Worm (Caenorhabditis elegans) whole organism, L4 larva: Measurements from ENCODE around the gene npr-27.

Experiments
- F26F4.8 ChIP-seq: fragments of 200-800 bp; sonication (Bioruptor generic); conservative IDR thresholded peaks from 2 replicates; pipeline ENCODE4 v1.3.6; 2022; ENCODE audit warnings: missing genetic modification characterization, missing compliant biosample characterization
- F37D6.2 ChIP-seq: sonication (generic microtip); optimal IDR thresholded peaks from 2 replicates; lab custom pipeline; 2016; ENCODE audit warnings: mild to moderate bottlenecking, missing genetic modification characterization, missing compliant biosample characterization
- T26A8.4 ChIP-seq: fragments of 200-800 bp; sonication (Bioruptor generic); IDR thresholded peaks from 2 replicates; pipeline ENCODE4 v1.3.6; 2022; ENCODE audit warnings: missing genetic modification characterization, missing compliant biosample characterization
- Y105C5A.15 ChIP-seq: fragments of 200-800 bp; sonication (Bioruptor generic); IDR thresholded peaks from 2 replicates; pipeline ENCODE4 v1.3.6; 2022; ENCODE audit warnings: missing genetic modification characterization, missing compliant biosample characterization
- Y48G9A.11 ChIP-seq: fragments of 200-800 bp; sonication (Bioruptor generic); IDR thresholded peaks from 2 replicates; pipeline ENCODE4 v1.3.6; 2022; ENCODE audit warnings: missing genetic modification reagents, missing genetic modification characterization, missing compliant biosample characterization
- Y75B8A.6 ChIP-seq: fragments of 200-800 bp; sonication (Bioruptor generic); IDR thresholded peaks from 2 replicates; pipeline ENCODE4 v1.3.6; 2022; ENCODE audit warnings: missing genetic modification reagents, missing genetic modification characterization, missing compliant biosample characterization
- ZK546.5 ChIP-seq, 2 experiments: sonication (generic microtip); optimal IDR thresholded peaks; 2 replicates each; lab custom pipeline; 2017; ENCODE audit warnings: missing biosample characterization in 2 of 2, missing genetic modification characterization in 2 of 2
- aha-1 ChIP-seq: fragments of 150-350 bp; peaks from one replicate; lab custom pipeline; 2014; ENCODE audit warnings: missing biosample characterization, missing genetic modification characterization
- aly-2 ChIP-seq: sonication (generic microtip); optimal IDR thresholded peaks from 2 replicates; lab custom pipeline; 2018; ENCODE audit warnings: missing biosample characterization, missing genetic modification characterization
- ama-1 ChIP-seq: fragments of 150-350 bp; optimal IDR thresholded peaks from 2 replicates; lab custom pipeline; 2014; ENCODE audit warnings: inconsistent platforms, mixed read lengths
- attf-4 ChIP-seq: sonication (generic microtip); optimal IDR thresholded peaks from 3 replicates; lab custom pipeline; 2017; ENCODE audit warnings: missing biosample characterization, missing genetic modification characterization
- ceh-28 ChIP-seq: fragments of 150-350 bp; optimal IDR thresholded peaks from 2 replicates; lab custom pipeline; 2014; ENCODE audit warnings: missing biosample characterization, missing genetic modification reagents, missing genetic modification characterization
- ceh-32 ChIP-seq: sonication (generic microtip); optimal IDR thresholded peaks from 2 replicates; lab custom pipeline; 2016; ENCODE audit warnings: mild to moderate bottlenecking, missing genetic modification characterization, missing compliant biosample characterization; ENCODE audit not compliant: poor library complexity
- cey-2 ChIP-seq: sonication (generic microtip); optimal IDR thresholded peaks from 3 replicates; lab custom pipeline; 2017; ENCODE audit warnings: missing genetic modification characterization, mild to moderate bottlenecking, missing compliant biosample characterization, antibody characterized with exemption, borderline replicate concordance; ENCODE audit not compliant: insufficient read depth
- daf-12 ChIP-seq: fragments of 150-350 bp; optimal IDR thresholded peaks from 2 replicates; lab custom pipeline; 2014; ENCODE audit warnings: missing biosample characterization, missing genetic modification reagents, missing genetic modification characterization
- daf-16 ChIP-seq, 3 experiments: sonication (generic microtip); optimal IDR thresholded peaks; 2 replicates each; lab custom pipeline; 2016 to 2017; ENCODE audit warnings: missing genetic modification characterization in 3 of 3, missing genetic modification reagents in 3 of 3, mild to moderate bottlenecking in 2 of 3, missing compliant biosample characterization in 2 of 3, missing biosample characterization in 1 of 3, moderate library complexity in 1 of 3
- daf-19 ChIP-seq: fragments of 200-800 bp; sonication (Bioruptor generic); conservative IDR thresholded peaks from 2 replicates; pipeline ENCODE4 v1.3.6; 2022; ENCODE audit warnings: missing genetic modification characterization, missing compliant biosample characterization
- dmd-9 ChIP-seq: fragments of 200-800 bp; sonication (Bioruptor generic); IDR thresholded peaks from 2 replicates; pipeline ENCODE4 v1.3.6; 2022; ENCODE audit warnings: missing genetic modification reagents, missing genetic modification characterization, missing compliant biosample characterization
- duxl-1 ChIP-seq: sonication (generic microtip); optimal IDR thresholded peaks from 2 replicates; lab custom pipeline; 2016; ENCODE audit warnings: mild to moderate bottlenecking, missing genetic modification characterization, moderate library complexity, missing compliant biosample characterization; ENCODE audit not compliant: poor library complexity
- dve-1 ChIP-seq: sonication (generic microtip); optimal IDR thresholded peaks from 2 replicates; lab custom pipeline; 2017; ENCODE audit warnings: antibody characterized with exemption, mild to moderate bottlenecking, missing genetic modification characterization, missing compliant biosample characterization; ENCODE audit not compliant: insufficient read depth
- egl-27 ChIP-seq: sonication (generic microtip); optimal IDR thresholded peaks from 3 replicates; lab custom pipeline; 2017; ENCODE audit warnings: missing biosample characterization, missing genetic modification reagents, missing genetic modification characterization
- egl-43 ChIP-seq: fragments of 200-800 bp; sonication (Bioruptor generic); IDR thresholded peaks from 2 replicates; pipeline ENCODE4 v1.3.6; 2022; ENCODE audit warnings: missing genetic modification reagents, missing genetic modification characterization, missing compliant biosample characterization
- gei-8 ChIP-seq: fragments of 200-800 bp; sonication (Bioruptor generic); optimal IDR thresholded peaks from 2 replicates; lab custom pipeline; 2018; ENCODE audit warnings: mild to moderate bottlenecking, missing genetic modification characterization, missing compliant biosample characterization
- hlh-11 ChIP-seq: fragments of 200-800 bp; sonication (Bioruptor generic); optimal IDR thresholded peaks from 2 replicates; lab custom pipeline; 2018; ENCODE audit warnings: mild to moderate bottlenecking, missing genetic modification characterization, missing compliant biosample characterization
- hlh-30 ChIP-seq: sonication (generic microtip); optimal IDR thresholded peaks from 2 replicates; lab custom pipeline; 2017; ENCODE audit warnings: antibody characterized with exemption, mild to moderate bottlenecking, missing genetic modification characterization, missing compliant biosample characterization; ENCODE audit not compliant: insufficient read depth
- lin-1 ChIP-seq: fragments of 200-800 bp; sonication (Bioruptor generic); IDR thresholded peaks from 2 replicates; pipeline ENCODE4 v1.3.6; 2022; ENCODE audit warnings: missing genetic modification reagents, missing genetic modification characterization, missing compliant biosample characterization
- lin-13 ChIP-seq: fragments of 150-350 bp; optimal IDR thresholded peaks from 2 replicates; lab custom pipeline; 2014; ENCODE audit warnings: missing biosample characterization, missing genetic modification reagents, missing genetic modification characterization
- lin-15B ChIP-seq: fragments of 150-350 bp; sonication (generic microtip); optimal IDR thresholded peaks from 3 replicates; lab custom pipeline; 2014; ENCODE audit warnings: missing biosample characterization, missing genetic modification characterization
- lin-29 ChIP-seq: fragments of 200-800 bp; sonication (Bioruptor generic); IDR thresholded peaks from 2 replicates; pipeline ENCODE4 v1.3.6; 2022; ENCODE audit warnings: missing genetic modification reagents, missing genetic modification characterization, missing compliant biosample characterization
- lin-38 ChIP-seq: fragments of 200-800 bp; sonication (Bioruptor generic); IDR thresholded peaks from 2 replicates; pipeline ENCODE4 v1.3.6; 2022; ENCODE audit warnings: missing genetic modification reagents, missing genetic modification characterization, missing compliant biosample characterization
- lsy-2 ChIP-seq, 2 experiments: fragments of 150-350 bp in 1 of 2; sonication (generic microtip) in 1 of 2; optimal IDR thresholded peaks; 2 replicates each; lab custom pipeline; 2014 to 2017; ENCODE audit warnings: missing biosample characterization in 2 of 2, missing genetic modification characterization in 2 of 2
- madf-5 ChIP-seq, 2 experiments: fragments of 200-800 bp; sonication (Bioruptor generic); IDR thresholded peaks; 2 replicates each; pipeline ENCODE4 v1.3.6; 2022; ENCODE audit warnings: missing compliant biosample characterization in 2 of 2, missing genetic modification characterization in 2 of 2
- madf-9 ChIP-seq: fragments of 200-800 bp; sonication (Bioruptor generic); conservative IDR thresholded peaks from 2 replicates; pipeline ENCODE4 v1.3.6; 2022; ENCODE audit warnings: missing genetic modification reagents, missing genetic modification characterization, missing compliant biosample characterization
- mep-1 ChIP-seq: fragments of 150-350 bp; sonication (generic microtip); optimal IDR thresholded peaks from 3 replicates; lab custom pipeline; 2014; ENCODE audit warnings: missing biosample characterization, missing genetic modification characterization
- nhr-102 ChIP-seq: sonication (generic microtip); optimal IDR thresholded peaks from 2 replicates; lab custom pipeline; 2016; ENCODE audit warnings: mild to moderate bottlenecking, missing genetic modification characterization, moderate library complexity, missing compliant biosample characterization
- nhr-11 ChIP-seq: fragments of 150-350 bp; optimal IDR thresholded peaks from 2 replicates; lab custom pipeline; 2014; ENCODE audit warnings: missing biosample characterization, missing genetic modification characterization
- nhr-28 ChIP-seq: fragments of 150-350 bp; optimal IDR thresholded peaks from 2 replicates; lab custom pipeline; 2014; ENCODE audit warnings: missing biosample characterization, missing genetic modification characterization
- nhr-42 ChIP-seq: fragments of 200-800 bp; sonication (Bioruptor generic); IDR thresholded peaks from 2 replicates; pipeline ENCODE4 v1.3.6; 2022; ENCODE audit warnings: missing genetic modification characterization, missing compliant biosample characterization
- php-3 ChIP-seq: fragments of 200-800 bp; sonication (Bioruptor generic); IDR thresholded peaks from 2 replicates; pipeline ENCODE4 v1.3.6; 2022; ENCODE audit warnings: missing genetic modification reagents, missing genetic modification characterization, missing compliant biosample characterization
- pqm-1 ChIP-seq: sonication (generic microtip); optimal IDR thresholded peaks from 2 replicates; lab custom pipeline; 2017; ENCODE audit warnings: missing biosample characterization, missing genetic modification characterization
- sdz-12 ChIP-seq: fragments of 200-800 bp; sonication (Bioruptor generic); optimal IDR thresholded peaks from 2 replicates; lab custom pipeline; 2018; ENCODE audit warnings: mild to moderate bottlenecking, missing genetic modification characterization, missing compliant biosample characterization
- snpc-4 ChIP-seq: fragments of 150-350 bp; optimal IDR thresholded peaks from 2 replicates; lab custom pipeline; 2014; ENCODE audit warnings: missing biosample characterization, missing genetic modification characterization
- spr-1 ChIP-seq: sonication (generic microtip); optimal IDR thresholded peaks from 2 replicates; lab custom pipeline; 2016; ENCODE audit warnings: mild to moderate bottlenecking, missing genetic modification characterization, missing compliant biosample characterization
- tag-97 ChIP-seq: fragments of 200-800 bp; sonication (Bioruptor generic); IDR thresholded peaks from 2 replicates; pipeline ENCODE4 v1.3.6; 2022; ENCODE audit warnings: missing genetic modification characterization, missing compliant biosample characterization
- unc-62 ChIP-seq, 3 experiments: fragments of 150-350 bp in 1 of 3; sonication (generic microtip); optimal IDR thresholded peaks in 2 of 3; peaks in 1 of 3; 1 replicate in 1 of 3; 2 replicates in 2 of 3; lab custom pipeline; 2014 to 2017; ENCODE audit warnings: missing biosample characterization in 3 of 3, missing genetic modification characterization in 3 of 3, missing genetic modification reagents in 3 of 3, missing genotype in 1 of 3
- vab-7 ChIP-seq: fragments of 200-800 bp; sonication (Bioruptor generic); IDR thresholded peaks from 2 replicates; pipeline ENCODE4 v1.3.6; 2022; ENCODE audit warnings: missing genetic modification reagents, missing genetic modification characterization, missing compliant biosample characterization
- zfp-2 ChIP-seq: sonication (generic microtip); optimal IDR thresholded peaks from 2 replicates; lab custom pipeline; 2016; ENCODE audit warnings: mild to moderate bottlenecking, missing genetic modification characterization, missing compliant biosample characterization
- zip-2 ChIP-seq: fragments of 150-350 bp; optimal IDR thresholded peaks from 2 replicates; lab custom pipeline; 2014; ENCODE audit warnings: missing biosample characterization, missing genetic modification characterization
- ztf-11 ChIP-seq: fragments of 150-350 bp; optimal IDR thresholded peaks from 2 replicates; lab custom pipeline; 2014; ENCODE audit warnings: missing biosample characterization, missing genetic modification characterization

Gene npr-27

DNA sequence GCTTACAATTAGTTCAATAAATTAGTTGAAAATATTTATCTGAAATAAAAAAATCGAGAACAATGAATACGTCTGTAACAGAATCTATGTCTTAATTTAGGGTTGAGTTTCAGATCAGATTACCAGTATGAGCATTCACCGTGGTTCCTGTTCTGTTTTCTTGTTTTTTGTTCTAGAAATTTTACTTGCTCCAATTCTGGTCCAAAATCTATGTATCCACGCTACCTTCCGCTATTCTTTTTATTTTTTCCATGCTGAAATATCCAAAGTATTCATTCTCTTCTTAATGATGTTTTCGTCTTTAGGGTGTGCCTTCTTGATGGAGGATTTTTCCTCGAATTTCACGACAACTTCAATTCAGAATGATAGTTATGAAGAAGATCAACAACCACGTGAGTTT lies at the start of gene npr-27:
Gene npr-27, plus strand, starts transcription at position 301 of the 400 bp plus-strand sequence.
- TF ChIP-seq mep-1 (tag; lab: Kevin White, UChicago) (no peak), lin-13 (no peak), Y75B8A.6 (GFP tag; lab: Robert Waterston, UW) (no peak), lin-1 (no peak), hlh-11 (tag; lab: Kevin White, UChicago) (no peak), zip-2 (tag; lab: Kevin White, UChicago) (no peak)
- TF ChIP-seq, all 104 proteins: peak for 0

DNA sequence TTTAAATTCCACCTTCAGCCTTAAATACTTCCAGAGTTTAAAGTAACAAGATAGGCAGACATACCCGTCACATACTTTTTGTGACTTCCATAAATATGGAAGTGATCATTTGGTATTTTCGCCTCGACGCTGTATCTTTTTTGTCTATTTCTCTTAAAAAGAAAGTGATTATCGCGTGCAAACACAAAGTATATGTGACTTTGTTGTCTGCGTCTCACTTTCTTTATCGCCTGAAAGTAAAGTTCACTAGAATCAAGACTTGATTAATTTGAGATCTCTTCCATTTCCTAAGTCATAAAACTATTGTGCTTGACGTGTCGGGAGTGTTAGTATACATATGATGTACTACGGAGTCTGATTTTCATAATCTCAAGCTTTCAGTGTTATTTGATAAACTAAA lies 47.2 kb upstream of the npr-27 start, which contains the start of gene C06E4.6:
Gene C06E4.6, minus strand, starts transcription at position 51 of the 400 bp plus-strand sequence.
- TF ChIP-seq zfp-2 (no peak), php-3 (no peak), nhr-28 (peak; percentile 96), ama-1 (lab: Kevin White, UChicago) (no peak), lin-29 (GFP tag; lab: Robert Waterston, UW) (no peak), hlh-30 (tag; lab: Kevin White, UChicago) (peak; percentile 62), nhr-102 (tag; lab: Kevin White, UChicago) (peak; percentile 92), egl-43 (no peak), sdz-12 (GFP tag; lab: Kevin White, UChicago) (no peak), dve-1 (no peak), nhr-11 (tag; lab: Kevin White, UChicago) (no peak), snpc-4 (tag; lab: Kevin White, UChicago) (no peak), dmd-9 (GFP tag; lab: Robert Waterston, UW) (no peak), spr-1 (tag; lab: Kevin White, UChicago) (no peak), daf-12 (no peak), lsy-2 (tag; optimal IDR thresholded peaks at IDR 0.05; lab: Kevin White, UChicago) (no peak), egl-27 (tag; lab: Kevin White, UChicago) (no peak), daf-16 (GFP tag; optimal IDR thresholded peaks at IDR 0.05; lab: Kevin White, UChicago) (no peak), daf-16 (tag; optimal IDR thresholded peaks at IDR 0.05; lab: Kevin White, UChicago) (peak; percentile 23), daf-19 (GFP tag; lab: Robert Waterston, UW) (no peak), ZK546.5 (tag; optimal IDR thresholded peaks at IDR 0.05; lab: Kevin White, UChicago) (no peak), T26A8.4 (GFP tag; lab: Robert Waterston, UW) (no peak), gei-8 (GFP tag; lab: Kevin White, UChicago) (no peak), vab-7 (GFP tag; lab: Robert Waterston, UW) (no peak), aha-1 (tag; lab: Kevin White, UChicago) (no peak), lin-13 (no peak), F37D6.2 (tag; lab: Kevin White, UChicago) (no peak), Y105C5A.15 (GFP tag; lab: Robert Waterston, UW) (no peak), unc-62 (GFP tag; optimal IDR thresholded peaks at IDR 0.05 in 1 of 2; lab: Kevin White, UChicago) (no peak), unc-62 (tag; optimal IDR thresholded peaks at IDR 0.05; lab: Kevin White, UChicago) (no peak), lin-1 (no peak), duxl-1 (tag; lab: Kevin White, UChicago) (no peak), attf-4 (tag; lab: Kevin White, UChicago) (no peak), zip-2 (tag; lab: Kevin White, UChicago) (no peak), cey-2 (tag; lab: Kevin White, UChicago) (no peak), madf-9 (GFP tag; lab: Robert Waterston, UW) (no peak), ceh-28 (no peak), tag-97 (no peak), lin-15B (tag; lab: Kevin White, UChicago) (no peak), pqm-1 (tag; lab: Kevin White, UChicago) (peak; percentile 43), aly-2 (tag; lab: Kevin White, UChicago) (no peak), Y48G9A.11 (no peak), F26F4.8 (GFP tag; lab: Robert Waterston, UW) (no peak), ceh-32 (tag; lab: Kevin White, UChicago) (no peak), madf-5 (GFP tag; IDR thresholded peaks at IDR 0.05; lab: Robert Waterston, UW) (no peak), nhr-42 (GFP tag; lab: Robert Waterston, UW) (no peak), ztf-11 (tag; lab: Kevin White, UChicago) (no peak), lin-38 (GFP tag; lab: Robert Waterston, UW) (no peak)
